Worm (Caenorhabditis elegans): ENCODE results near the gene Y37E11AM.2.
A peak's percentile ranks its signal among the peaks of the same experiment; 100 is the strongest.

Gene Y37E11AM.2

DNA sequence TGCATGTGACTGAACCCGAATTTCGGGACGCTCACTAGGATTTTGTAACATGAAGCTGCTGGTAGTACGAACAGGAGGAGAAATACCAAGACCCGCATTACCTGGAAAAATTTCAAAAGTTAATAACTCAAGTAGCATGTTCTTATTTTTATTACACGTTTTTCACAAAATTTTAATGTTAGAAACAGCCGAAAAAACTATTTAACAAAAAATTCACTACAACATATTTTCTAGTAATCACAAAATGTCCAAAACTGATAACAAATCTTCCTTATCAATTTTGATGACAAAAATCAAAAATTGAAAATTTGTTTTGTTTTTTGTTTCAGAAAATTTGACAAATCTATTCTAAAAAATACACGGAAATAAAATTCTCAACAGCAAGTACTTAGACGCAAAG is 25.7 kb upstream of the Y37E11AM.2 start, which contains the start of gene ugt-45:
Gene ugt-45, minus strand, starts transcription at position 101 of the 400 bp plus-strand sequence.
- TF ChIP-seq pqm-1 (tag; optimal IDR thresholded peaks at IDR 0.05): no peak
- no peak for TF ChIP-seq elt-1 (tag; optimal IDR thresholded peaks at IDR 0.05)
- no peak for TF ChIP-seq jun-1 (tag; optimal IDR thresholded peaks at IDR 0.05)

DNA sequence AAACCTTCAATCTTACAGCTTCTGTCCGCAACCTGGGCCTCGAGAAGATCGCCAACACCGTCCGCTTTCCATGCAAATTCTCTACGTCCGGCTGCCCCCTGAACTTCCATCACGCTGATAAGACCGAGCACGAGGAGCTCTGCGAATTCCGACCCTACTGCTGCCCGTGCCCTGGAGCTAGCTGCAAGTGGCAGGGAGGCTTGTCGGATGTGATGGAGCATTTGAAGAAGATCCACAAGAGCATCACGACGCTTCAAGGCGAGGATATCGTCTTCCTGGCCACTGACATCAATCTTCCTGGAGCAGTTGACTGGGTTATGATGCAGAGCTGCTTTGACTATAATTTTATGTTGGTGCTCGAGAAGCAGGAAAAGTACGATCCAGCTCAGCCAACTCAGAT is 20.5 kb upstream of the Y37E11AM.2 start:
- TF ChIP-seq elt-2 (tag; optimal IDR thresholded peaks at IDR 0.05) (no peak), nhr-77 (tag; optimal IDR thresholded peaks at IDR 0.05) (no peak), nhr-237 (tag; optimal IDR thresholded peaks at IDR 0.05) (no peak), nhr-23 (tag; optimal IDR thresholded peaks at IDR 0.05) (no peak), mml-1 (tag; optimal IDR thresholded peaks at IDR 0.05) (no peak), hmg-11 (tag; optimal IDR thresholded peaks at IDR 0.05) (no peak), lin-15B (tag; optimal IDR thresholded peaks at IDR 0.05) (no peak), daf-12 (tag; optimal IDR thresholded peaks at IDR 0.05) (no peak)

DNA sequence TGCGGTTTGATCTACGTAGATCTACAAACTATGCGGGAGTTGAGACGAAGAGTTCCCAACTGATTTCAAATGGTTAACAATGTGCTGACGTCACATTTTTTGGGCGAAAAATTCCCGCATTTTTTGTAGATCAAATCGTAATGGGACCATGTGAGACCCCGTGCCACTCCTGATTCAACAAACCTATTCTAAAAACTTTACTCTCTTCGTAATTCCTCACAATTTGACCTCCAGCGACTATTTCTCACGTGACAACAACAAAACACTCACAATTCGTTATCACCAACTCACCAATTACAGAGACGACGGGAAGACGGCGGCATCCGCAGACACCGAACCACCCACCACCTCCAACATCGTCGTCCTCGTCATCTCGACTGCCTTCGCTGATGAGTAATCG is 18.5 kb upstream of the Y37E11AM.2 start, which contains the start of gene siah-1:
Gene siah-1, plus strand, starts transcription at position 301 of the 400 bp plus-strand sequence.
- TF ChIP-seq pqm-1 (tag; optimal IDR thresholded peaks at IDR 0.05): peak; percentile 22
- no peak for TF ChIP-seq R02D3.7 (tag; optimal IDR thresholded peaks at IDR 0.05)
- TF ChIP-seq elt-2 (tag; optimal IDR thresholded peaks at IDR 0.05): peak; percentile 25
- TF ChIP-seq nhr-25 (tag; optimal IDR thresholded peaks at IDR 0.05): no peak

DNA sequence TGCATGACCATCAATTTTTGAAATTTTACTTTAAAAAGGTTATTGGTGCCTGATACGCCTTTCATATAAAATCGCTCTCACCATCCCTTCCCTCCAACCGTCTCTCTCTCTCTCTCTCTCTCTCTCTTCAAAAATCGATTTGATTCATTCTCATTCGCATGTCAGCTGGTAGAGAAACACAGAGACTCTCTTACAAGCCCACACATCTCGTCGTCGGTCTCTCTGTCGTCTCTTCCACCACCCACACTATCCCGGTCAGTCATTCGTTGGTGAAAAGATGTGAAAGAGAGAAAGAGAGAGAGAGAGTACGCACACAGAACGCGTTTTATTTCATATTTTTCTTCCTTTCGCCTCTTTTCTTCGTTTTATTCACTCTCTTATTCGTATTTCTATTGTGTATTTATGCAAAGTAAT is 17.2 kb upstream of the Y37E11AM.2 start:
- TF ChIP-seq ceh-28 (tag; optimal IDR thresholded peaks at IDR 0.05): peak; percentile 95
- TF ChIP-seq lin-15B (tag; optimal IDR thresholded peaks at IDR 0.05): peak; percentile 78
- TF ChIP-seq mml-1 (tag; optimal IDR thresholded peaks at IDR 0.05): no peak
- peak; percentile 72 for TF ChIP-seq pqm-1 (tag; optimal IDR thresholded peaks at IDR 0.05)
- no peak for TF ChIP-seq ZK546.5 (tag; optimal IDR thresholded peaks at IDR 0.05)
- TF ChIP-seq ztf-11 (tag; optimal IDR thresholded peaks at IDR 0.05): no peak
- TF ChIP-seq sea-2 (GFP tag; optimal IDR thresholded peaks at IDR 0.05): no peak
- TF ChIP-seq nhr-11 (tag; optimal IDR thresholded peaks at IDR 0.05): no peak
- TF ChIP-seq egl-27 (tag; optimal IDR thresholded peaks at IDR 0.05): no peak
- TF ChIP-seq fkh-10 (GFP tag; optimal IDR thresholded peaks at IDR 0.05): no peak
- TF ChIP-seq ceh-9 (tag; optimal IDR thresholded peaks at IDR 0.05): no peak
- TF ChIP-seq fkh-2 (tag; optimal IDR thresholded peaks at IDR 0.05): no peak
- no peak for TF ChIP-seq nhr-12 (tag; optimal IDR thresholded peaks at IDR 0.05)
- no peak for TF ChIP-seq ztf-4 (tag; optimal IDR thresholded peaks at IDR 0.05)
- peak; percentile 75 for TF ChIP-seq pha-4 (tag; optimal IDR thresholded peaks at IDR 0.05)
- peak; percentile 90 for TF ChIP-seq hmg-11 (tag; optimal IDR thresholded peaks at IDR 0.05)
- peak; percentile 33 for TF ChIP-seq mdl-1 (tag; optimal IDR thresholded peaks at IDR 0.05)
- TF ChIP-seq elt-2 (tag; optimal IDR thresholded peaks at IDR 0.05): peak; percentile 66
- peak; percentile 60 for TF ChIP-seq tbx-2 (tag; optimal IDR thresholded peaks at IDR 0.05)
- TF ChIP-seq aly-2 (tag; optimal IDR thresholded peaks at IDR 0.05): no peak
- TF ChIP-seq skn-1 (tag; optimal IDR thresholded peaks at IDR 0.05): peak; percentile 80
- peak; percentile 60 for TF ChIP-seq R02D3.7 (tag; optimal IDR thresholded peaks at IDR 0.05)
- TF ChIP-seq nhr-237 (tag; optimal IDR thresholded peaks at IDR 0.05): no peak
- no peak for TF ChIP-seq daf-12 (tag; optimal IDR thresholded peaks at IDR 0.05)
- TF ChIP-seq lsy-12 (tag; optimal IDR thresholded peaks at IDR 0.05): peak; percentile 48
- peak; percentile 86 for TF ChIP-seq egl-5 (tag; optimal IDR thresholded peaks at IDR 0.05)
- TF ChIP-seq zag-1 (tag; optimal IDR thresholded peaks at IDR 0.05): no peak
- TF ChIP-seq fos-1 (tag; optimal IDR thresholded peaks at IDR 0.05): no peak
- TF ChIP-seq nhr-23 (tag; optimal IDR thresholded peaks at IDR 0.05): peak; percentile 75
- TF ChIP-seq eor-1 (tag; optimal IDR thresholded peaks at IDR 0.05): no peak
- peak; percentile 31 for TF ChIP-seq ama-1 (optimal IDR thresholded peaks at IDR 0.05)
- peak; percentile 36 for TF ChIP-seq snpc-4 (tag; optimal IDR thresholded peaks at IDR 0.05)
- no peak for TF ChIP-seq ceh-16 (tag; optimal IDR thresholded peaks at IDR 0.05)
- TF ChIP-seq lin-39 (tag; optimal IDR thresholded peaks at IDR 0.05): peak; percentile 82
- no peak for TF ChIP-seq unc-62 (GFP tag; optimal IDR thresholded peaks at IDR 0.05)
- TF ChIP-seq nhr-77 (tag; optimal IDR thresholded peaks at IDR 0.05): peak; percentile 10
- TF ChIP-seq nhr-43 (tag; optimal IDR thresholded peaks at IDR 0.05; ENCODE audit: poor library complexity, severe bottlenecking): peak; percentile 51
- TF ChIP-seq elt-1 (tag; optimal IDR thresholded peaks at IDR 0.05): no peak
- peak; percentile 93 for TF ChIP-seq nfya-1 (tag; optimal IDR thresholded peaks at IDR 0.05; ENCODE audit: insufficient read depth)
- no peak for TF ChIP-seq nhr-67 (tag; optimal IDR thresholded peaks at IDR 0.05)
- no peak for TF ChIP-seq nhr-28 (tag; optimal IDR thresholded peaks at IDR 0.05)
- no peak for TF ChIP-seq nhr-76 (tag; optimal IDR thresholded peaks at IDR 0.05)
- TF ChIP-seq elt-3 (tag; optimal IDR thresholded peaks at IDR 0.05): no peak
- peak; percentile 85 for TF ChIP-seq jun-1 (tag; optimal IDR thresholded peaks at IDR 0.05)
- no peak for TF ChIP-seq ceh-82 (tag; optimal IDR thresholded peaks at IDR 0.05)
- peak; percentile 88 for TF ChIP-seq nhr-25 (tag; optimal IDR thresholded peaks at IDR 0.05)
